Worm (Caenorhabditis elegans): ENCODE data around the gene F22E5.2.
"Not testable (repeated sequence)": the region's sequence is repeated elsewhere in the genome, so short reads cannot be mapped to it uniquely, and the experiment has no call there.

Gene F22E5.2

ce11 chrII:2639401-2640088 lies 25.6 kb upstream of the F22E5.2 start, which contains the start of gene F22E5.8:
F22E5.8 (plus strand) TSS chrII:2640038.
- not testable (repeated sequence) for TF ChIP-seq flh-1 (GFP tag; optimal IDR thresholded peaks at IDR 0.05); unc-39 (tag; optimal IDR thresholded peaks at IDR 0.05); tbx-8 (GFP tag; optimal IDR thresholded peaks at IDR 0.05)

ce11 chrII:2640982-2641381 lies 24.2 kb upstream of the F22E5.2 start, which contains the start of gene F22E5.23:
F22E5.23 (plus strand) TSS chrII:2641282.
- TF ChIP-seq hlh-1 (tag; optimal IDR thresholded peaks at IDR 0.05) (no peak), mab-5 (tag; optimal IDR thresholded peaks at IDR 0.05) (no peak), nhr-28 (tag; optimal IDR thresholded peaks at IDR 0.05) (no peak), M03D4.4 (tag; optimal IDR thresholded peaks at IDR 0.05) (no peak), sem-2 (GFP tag; optimal IDR thresholded peaks at IDR 0.05) (no peak), nhr-237 (tag; optimal IDR thresholded peaks at IDR 0.05) (no peak), elt-3 (tag; optimal IDR thresholded peaks at IDR 0.05) (no peak), ceh-83 (GFP tag; optimal IDR thresholded peaks at IDR 0.05) (no peak), lin-13 (tag; optimal IDR thresholded peaks at IDR 0.05) (no peak), flh-1 (GFP tag; optimal IDR thresholded peaks at IDR 0.05) (no peak), unc-39 (tag; optimal IDR thresholded peaks at IDR 0.05) (no peak), tbx-8 (GFP tag; optimal IDR thresholded peaks at IDR 0.05) (no peak), bed-3 (GFP tag; optimal IDR thresholded peaks at IDR 0.05) (no peak), ceh-39 (tag; optimal IDR thresholded peaks at IDR 0.05) (no peak), unc-120 (tag; optimal IDR thresholded peaks at IDR 0.05; ENCODE audit: poor library complexity, severe bottlenecking) (no peak), ces-1 (GFP tag; optimal IDR thresholded peaks at IDR 0.05) (no peak), nhr-2 (tag; optimal IDR thresholded peaks at IDR 0.05) (no peak), elt-1 (tag; optimal IDR thresholded peaks at IDR 0.05; ENCODE audit: borderline replicate concordance, insufficient read depth) (no peak)

ce11 chrII:2641777-2642176 lies 23.4 kb upstream of the F22E5.2 start, which contains the start of gene F22E5.7:
F22E5.7 (plus strand) TSS chrII:2642077.
- TF ChIP-seq ham-2 (GFP tag; optimal IDR thresholded peaks at IDR 0.05): no peak
- TF ChIP-seq mep-1 (tag; optimal IDR thresholded peaks at IDR 0.05): no peak

ce11 chrII:2644498-2644897 lies 20.7 kb upstream of the F22E5.2 start, which contains the start of gene F22E5.11:
F22E5.11 (minus strand) TSS chrII:2644598.
- TF ChIP-seq unc-39 (tag; optimal IDR thresholded peaks at IDR 0.05): no peak
- no peak for TF ChIP-seq cnd-1 (tag; optimal IDR thresholded peaks at IDR 0.05)
- no peak for TF ChIP-seq M03D4.4 (tag; optimal IDR thresholded peaks at IDR 0.05)

ce11 chrII:2646756-2647155 lies 18.4 kb upstream of the F22E5.2 start, which contains the start of gene F22E5.12:
F22E5.12 (minus strand) TSS chrII:2646856.
- not testable (repeated sequence) for TF ChIP-seq nhr-237 (tag; optimal IDR thresholded peaks at IDR 0.05); tbx-8 (GFP tag; optimal IDR thresholded peaks at IDR 0.05); ceh-43 (GFP tag; optimal IDR thresholded peaks at IDR 0.05)

ce11 chrII:2649015-2649414 lies 16.2 kb upstream of the F22E5.2 start:
- TF ChIP-seq ztf-11 (tag; optimal IDR thresholded peaks at IDR 0.05): no peak
- no peak for TF ChIP-seq sptf-1 (tag; optimal IDR thresholded peaks at IDR 0.05)
- no peak for TF ChIP-seq ceh-39 (tag; optimal IDR thresholded peaks at IDR 0.05)
- TF ChIP-seq zip-8 (tag; optimal IDR thresholded peaks at IDR 0.05): no peak
- no peak for TF ChIP-seq blmp-1 (tag; optimal IDR thresholded peaks at IDR 0.05)
- TF ChIP-seq hlh-1 (tag; optimal IDR thresholded peaks at IDR 0.05): no peak
- no peak for TF ChIP-seq M03D4.4 (tag; optimal IDR thresholded peaks at IDR 0.05)
- TF ChIP-seq snpc-4 (tag; optimal IDR thresholded peaks at IDR 0.05): no peak
- no peak for TF ChIP-seq unc-62 (GFP tag; optimal IDR thresholded peaks at IDR 0.05)
- TF ChIP-seq nhr-28 (tag; optimal IDR thresholded peaks at IDR 0.05): no peak
- TF ChIP-seq elt-3 (tag; optimal IDR thresholded peaks at IDR 0.05): no peak
- no peak for TF ChIP-seq pha-4 (tag; optimal IDR thresholded peaks at IDR 0.05)
- no peak for TF ChIP-seq cnd-1 (tag; optimal IDR thresholded peaks at IDR 0.05)
- TF ChIP-seq flh-1 (GFP tag; optimal IDR thresholded peaks at IDR 0.05): no peak
- TF ChIP-seq lsy-2 (tag; optimal IDR thresholded peaks at IDR 0.05): no peak
- TF ChIP-seq nhr-12 (tag; optimal IDR thresholded peaks at IDR 0.05): no peak
- no peak for TF ChIP-seq sem-2 (GFP tag; optimal IDR thresholded peaks at IDR 0.05)
- no peak for TF ChIP-seq ces-1 (GFP tag; optimal IDR thresholded peaks at IDR 0.05)
- no peak for TF ChIP-seq ceh-43 (GFP tag; optimal IDR thresholded peaks at IDR 0.05)
- TF ChIP-seq drap-1 (GFP tag; optimal IDR thresholded peaks at IDR 0.05): no peak
